Worm (Caenorhabditis elegans) whole organism, young adult: ENCODE results near the gene Y17D7B.2.

ENCODE experiments used
- ceh-27 ChIP-seq: fragments of 200-800 bp; sonication (Bioruptor generic); optimal IDR thresholded peaks from 2 replicates; lab custom pipeline; 2018; ENCODE audit warnings: mild to moderate bottlenecking, missing genetic modification characterization, moderate library complexity, missing compliant biosample characterization
- dpl-1 ChIP-seq: fragments of 150-350 bp; optimal IDR thresholded peaks from 2 replicates; lab custom pipeline; 2014; ENCODE audit warnings: missing biosample characterization, missing genetic modification reagents, missing genetic modification characterization
- snpc-4 ChIP-seq, 5 experiments: fragments of 150-350 bp in 1 of 5; sonication (generic microtip) in 4 of 5; optimal IDR thresholded peaks; 2 replicates each; lab custom pipeline; 2014 to 2018; ENCODE audit warnings: missing genetic modification characterization in 5 of 5, missing biosample characterization in 3 of 5, antibody characterized with exemption in 2 of 5, mild to moderate bottlenecking in 2 of 5, missing compliant biosample characterization in 2 of 5, missing genotype in 2 of 5, moderate library complexity in 2 of 5, missing genetic modification reagents in 1 of 5
- zfh-2 ChIP-seq: fragments of 200-800 bp; sonication (Bioruptor generic); conservative IDR thresholded peaks from 2 replicates; pipeline ENCODE4 v1.3.6; 2022; ENCODE audit warnings: missing genetic modification reagents, missing genetic modification characterization, missing compliant biosample characterization

- TF ChIP-seq dpl-1, result no peak
- no peak for TF ChIP-seq ceh-27
- TF ChIP-seq snpc-4 (GFP tag; optimal IDR thresholded peaks at IDR 0.05; lab: Kevin White, UChicago), result no peak
- no peak for TF ChIP-seq snpc-4 (tag; optimal IDR thresholded peaks at IDR 0.05; lab: Kevin White, UChicago)
- no peak for TF ChIP-seq zfh-2 (GFP tag; lab: Robert Waterston, UW)
Measured at ce11 chrV:18748726-18749125, 38.8 kb upstream of the Y17D7B.2 start, which contains the start of gene clec-252.
